Fruit fly (Drosophila melanogaster): ENCODE measurements around the gene CG2694.
A peak's percentile ranks its signal among the peaks of the same experiment; 100 is the strongest.

The CG2694 gene

DNA sequence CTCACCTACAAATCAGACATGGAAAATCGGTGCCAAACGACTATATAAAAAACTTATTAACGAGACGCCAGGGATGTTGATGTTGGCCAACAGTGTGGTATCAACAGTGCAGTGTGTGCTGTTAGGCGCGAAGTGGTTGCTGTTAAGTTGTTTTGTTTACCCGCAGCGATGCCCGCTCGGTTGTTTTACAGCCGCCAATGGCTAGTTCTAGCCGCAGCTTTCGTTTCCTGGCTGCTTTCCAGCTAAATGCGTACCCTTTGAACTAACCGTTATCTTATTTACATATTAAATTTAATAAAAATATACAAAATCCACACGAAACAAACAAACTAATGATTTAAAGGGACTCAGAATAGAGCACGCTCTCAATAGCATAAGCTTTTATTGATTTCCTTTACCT lies 24.8 kb downstream of the CG2694 start, which contains the start of gene crm (continued):
- peak; percentile 20 for TF ChIP-seq BEAF-32 (GFP tag; optimal IDR thresholded peaks at IDR 0.05)
- TF ChIP-seq mirr (GFP tag; optimal IDR thresholded peaks at IDR 0.05) = no peak
- peak; percentile 33 for TF ChIP-seq CG12659 (GFP tag; optimal IDR thresholded peaks at IDR 0.05)
- TF ChIP-seq sna (GFP tag; IDR thresholded peaks at IDR 0.05; ENCODE audit: partially characterized antibody) = no peak
- TF ChIP-seq CG14860 (GFP tag; IDR thresholded peaks at IDR 0.05; ENCODE audit: partially characterized antibody) = no peak
- peak; percentile 45 for TF ChIP-seq Myb (GFP tag; optimal IDR thresholded peaks at IDR 0.05)
- TF ChIP-seq Doc2 (GFP tag; IDR thresholded peaks at IDR 0.05) = no peak
- TF ChIP-seq E2f2 (GFP tag; IDR thresholded peaks at IDR 0.05) = peak; percentile 29; the same call in 1 of the 2 replicates
- no peak for TF ChIP-seq CG2120 (GFP tag; optimal IDR thresholded peaks at IDR 0.05)
- no peak for TF ChIP-seq B-H2 (GFP tag; optimal IDR thresholded peaks at IDR 0.05)
- TF ChIP-seq Bdp1 (GFP tag; optimal IDR thresholded peaks at IDR 0.05) = no peak
- TF ChIP-seq pzg (GFP tag; optimal IDR thresholded peaks at IDR 0.05) = peak; percentile 54
- no peak for TF ChIP-seq CG13775 (GFP tag; optimal IDR thresholded peaks at IDR 0.05)
- no peak for TF ChIP-seq HLHmδ (GFP tag; optimal IDR thresholded peaks at IDR 0.05)
- peak; percentile 56 for TF ChIP-seq CG2712 (tag; optimal IDR thresholded peaks at IDR 0.05)
- peak; percentile 15 for TF ChIP-seq HmgZ (tag; optimal IDR thresholded peaks at IDR 0.05)
- TF ChIP-seq MBD-R2 (GFP tag; IDR thresholded peaks at IDR 0.05) = peak; percentile 63
- TF ChIP-seq CG12155 (GFP tag; optimal IDR thresholded peaks at IDR 0.05) = peak; percentile 8
- no peak for TF ChIP-seq salm (tag; optimal IDR thresholded peaks at IDR 0.05)
- peak; percentile 0 for TF ChIP-seq CG10267 (tag; optimal IDR thresholded peaks at IDR 0.05)
- no peak for TF ChIP-seq ssp (GFP tag; IDR thresholded peaks at IDR 0.05)
- no peak for TF ChIP-seq CG8359 (GFP tag; optimal IDR thresholded peaks at IDR 0.05; ENCODE audit: borderline replicate concordance)
- TF ChIP-seq Asciz (GFP tag; optimal IDR thresholded peaks at IDR 0.05) = no peak
- no peak for TF ChIP-seq peb (GFP tag; IDR thresholded peaks at IDR 0.05)
- TF ChIP-seq row (GFP tag; IDR thresholded peaks at IDR 0.05) = peak; percentile 85

DNA sequence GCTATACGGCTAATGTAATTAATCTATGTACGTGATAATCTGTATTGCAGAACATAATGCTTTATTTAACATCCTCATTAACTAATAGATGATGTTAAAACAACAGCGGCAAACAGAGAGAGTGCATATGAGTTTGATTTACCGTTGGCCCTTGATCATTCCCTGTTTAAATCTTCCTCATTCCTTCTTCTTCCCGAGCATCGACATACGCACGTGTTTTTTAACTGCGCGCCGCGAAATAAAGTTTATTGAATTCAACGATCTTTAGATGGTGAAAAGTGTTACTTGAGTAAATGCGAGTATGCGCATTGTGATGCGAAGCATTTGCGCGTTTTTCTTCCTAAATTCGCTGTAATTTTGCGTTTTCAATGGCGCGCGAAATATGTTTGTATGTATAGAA lies 26.2 kb downstream of the CG2694 start, which contains the start of gene kirre:
Gene kirre, plus strand, starts transcription at position 301 of the 400 bp plus-strand sequence.
- TF ChIP-seq tx (GFP tag; optimal IDR thresholded peaks at IDR 0.05) (no peak), Xbp1 (GFP tag; optimal IDR thresholded peaks at IDR 0.05) (no peak), bab2 (GFP tag; optimal IDR thresholded peaks at IDR 0.05) (no peak), phol (tag; optimal IDR thresholded peaks at IDR 0.05) (no peak), CG12659 (GFP tag; optimal IDR thresholded peaks at IDR 0.05) (no peak), psq (GFP tag; optimal IDR thresholded peaks at IDR 0.05) (no peak), zen2 (GFP tag; IDR thresholded peaks at IDR 0.05; ENCODE audit: partially characterized antibody) (no peak), BtbVII (GFP tag; optimal IDR thresholded peaks at IDR 0.05) (no peak), CG12391 (tag; optimal IDR thresholded peaks at IDR 0.05) (no peak), Rx (GFP tag; IDR thresholded peaks at IDR 0.05) (no peak), CG13624 (GFP tag; optimal IDR thresholded peaks at IDR 0.05) (no peak), chinmo (GFP tag; IDR thresholded peaks at IDR 0.05; ENCODE audit: partially characterized antibody) (no peak), CG9932 (GFP tag; IDR thresholded peaks at IDR 0.05) (no peak), dimm (GFP tag; IDR thresholded peaks at IDR 0.05) (no peak)

DNA sequence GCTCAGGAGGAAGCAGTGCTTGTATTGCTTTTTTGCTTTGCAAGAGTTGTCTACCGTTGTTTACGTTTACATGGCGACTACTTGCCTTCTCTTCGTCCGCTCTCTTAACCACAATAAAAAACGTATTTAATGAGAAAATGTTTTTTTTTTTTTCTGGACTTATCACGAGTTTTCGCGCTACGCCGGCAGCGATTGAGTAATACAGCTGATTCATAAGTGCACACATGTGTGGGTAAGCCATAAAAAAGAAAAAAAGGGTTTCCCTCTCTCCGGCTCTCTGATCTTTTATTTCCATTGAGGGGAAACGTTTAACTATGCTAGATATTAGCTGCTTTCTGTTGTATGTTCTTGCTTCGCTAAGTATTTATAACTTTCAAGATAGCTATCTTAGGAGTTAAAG lies 28.2 kb downstream of the CG2694 start:
- TF ChIP-seq exex (tag; optimal IDR thresholded peaks at IDR 0.05) = peak; percentile 47
- TF ChIP-seq CG3163 (GFP tag; optimal IDR thresholded peaks at IDR 0.05) = peak; percentile 78
- no peak for TF ChIP-seq gsb (GFP tag; IDR thresholded peaks at IDR 0.05)
- TF ChIP-seq Pdp1 (GFP tag; optimal IDR thresholded peaks at IDR 0.05) = peak in 1 of 2 experiments; percentile 82
- TF ChIP-seq CG9609 (GFP tag; optimal IDR thresholded peaks at IDR 0.05) = no peak
- peak in 1 of 2 experiments; percentile 35 for TF ChIP-seq Trl (optimal IDR thresholded peaks at IDR 0.05)
- TF ChIP-seq Trl (GFP tag; optimal IDR thresholded peaks at IDR 0.05) = no peak
- no peak for TF ChIP-seq CG6765 (GFP tag; optimal IDR thresholded peaks at IDR 0.05)
- no peak for TF ChIP-seq CG14014 (GFP tag; IDR thresholded peaks at IDR 0.05)
- no peak for TF ChIP-seq Antp (GFP tag; optimal IDR thresholded peaks at IDR 0.05)
- peak in 1 of 2 experiments; percentile 48 for TF ChIP-seq bsh (GFP tag; optimal IDR thresholded peaks at IDR 0.05)
- TF ChIP-seq YL-1 (GFP tag; optimal IDR thresholded peaks at IDR 0.05) = no peak
- no peak for TF ChIP-seq CG6854 (GFP tag; optimal IDR thresholded peaks at IDR 0.05)
